Worm (Caenorhabditis elegans) whole organism, L2 larva: ENCODE measurements around the gene C26B2.2.

Experiments used
- C34F6.9 ChIP-seq: fragments of 150-350 bp; optimal IDR thresholded peaks from 2 replicates; lab custom pipeline; 2014; ENCODE audit warnings: missing biosample characterization, missing genetic modification characterization
- R02D3.7 ChIP-seq: fragments of 150-350 bp; optimal IDR thresholded peaks from 2 replicates; lab custom pipeline; 2014; ENCODE audit warnings: missing biosample characterization, missing genetic modification characterization
- aly-2 ChIP-seq: fragments of 150-350 bp; optimal IDR thresholded peaks from 2 replicates; lab custom pipeline; 2014; ENCODE audit warnings: missing biosample characterization, missing genetic modification characterization
- ama-1 ChIP-seq: fragments of 150-350 bp; optimal IDR thresholded peaks from 2 replicates; lab custom pipeline; 2018; ENCODE audit warnings: inconsistent platforms
- blmp-1 ChIP-seq: sonication (generic microtip); optimal IDR thresholded peaks from 2 replicates; lab custom pipeline; 2017; ENCODE audit warnings: missing genetic modification characterization, mild to moderate bottlenecking, missing compliant biosample characterization, antibody characterized with exemption, moderate library complexity; ENCODE audit not compliant: insufficient read depth
- ceh-16 ChIP-seq: fragments of 150-350 bp; optimal IDR thresholded peaks from 2 replicates; lab custom pipeline; 2014; ENCODE audit warnings: missing biosample characterization, missing genetic modification characterization
- elt-1 ChIP-seq: fragments of 150-350 bp; optimal IDR thresholded peaks from 2 replicates; lab custom pipeline; 2014; ENCODE audit warnings: missing biosample characterization, missing genetic modification characterization
- fos-1 ChIP-seq: fragments of 150-350 bp; optimal IDR thresholded peaks from 2 replicates; lab custom pipeline; 2014; ENCODE audit warnings: missing biosample characterization, missing genetic modification characterization
- mab-5 ChIP-seq: fragments of 150-350 bp; optimal IDR thresholded peaks from 2 replicates; lab custom pipeline; 2014; ENCODE audit warnings: missing biosample characterization, missing genetic modification characterization
- nhr-10 ChIP-seq: sonication (generic microtip); optimal IDR thresholded peaks from 2 replicates; lab custom pipeline; 2017; ENCODE audit warnings: missing biosample characterization, missing genetic modification characterization
- nhr-11 ChIP-seq: fragments of 150-350 bp; optimal IDR thresholded peaks from 2 replicates; lab custom pipeline; 2014; ENCODE audit warnings: missing biosample characterization, missing genetic modification characterization
- zag-1 ChIP-seq: fragments of 150-350 bp; optimal IDR thresholded peaks from 2 replicates; lab custom pipeline; 2014; ENCODE audit warnings: missing biosample characterization, missing genetic modification characterization

DNA sequence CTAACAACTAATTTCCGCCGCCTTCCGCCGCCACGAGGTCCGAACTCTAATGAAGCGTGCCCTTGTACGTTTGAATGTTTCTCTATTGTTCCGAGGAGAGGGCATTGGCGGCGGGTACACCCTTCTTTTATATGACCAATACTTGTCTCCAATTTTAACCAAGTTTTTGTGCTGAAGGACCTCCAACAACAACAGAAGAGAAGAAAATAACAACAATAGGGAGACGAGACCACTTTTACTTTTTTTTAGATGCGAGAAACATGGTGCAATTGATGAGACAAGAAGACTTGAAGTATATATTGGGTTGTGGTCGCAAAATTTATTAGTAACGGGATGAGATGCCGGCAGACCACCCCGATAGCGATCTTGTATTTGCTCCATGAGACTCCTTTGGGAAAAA, 49.0 kb upstream of the C26B2.2 start:
- TF ChIP-seq blmp-1 (tag; lab: Kevin White, UChicago): no peak
- no peak for TF ChIP-seq C34F6.9 (tag; lab: Kevin White, UChicago)
- no peak for TF ChIP-seq R02D3.7 (tag; lab: Kevin White, UChicago)
- TF ChIP-seq nhr-11 (tag; lab: Kevin White, UChicago): no peak
- no peak for TF ChIP-seq elt-1 (tag; lab: Kevin White, UChicago)
- TF ChIP-seq ama-1 (lab: Kevin White, UChicago): no peak
- TF ChIP-seq zag-1 (tag; lab: Kevin White, UChicago): no peak
- no peak for TF ChIP-seq aly-2 (tag; lab: Kevin White, UChicago)
- no peak for TF ChIP-seq ceh-16 (tag; lab: Kevin White, UChicago)
- TF ChIP-seq nhr-10 (tag; lab: Kevin White, UChicago): no peak
- TF ChIP-seq fos-1 (tag; lab: Kevin White, UChicago): no peak
- TF ChIP-seq mab-5 (tag; lab: Kevin White, UChicago): no peak
